Worm (Caenorhabditis elegans) whole organism, L4/young adult: ENCODE measurements around the gene Y59H11AR.3.

Source experiments
- W03F9.2 ChIP-seq: fragments of 150-350 bp; optimal IDR thresholded peaks from 2 replicates; lab custom pipeline; 2014; ENCODE audit warnings: missing biosample characterization, missing genetic modification characterization
- dao-5 ChIP-seq: sonication (generic microtip); optimal IDR thresholded peaks from 2 replicates; lab custom pipeline; 2016; ENCODE audit warnings: missing genotype, missing genetic modification characterization, moderate library complexity, missing compliant biosample characterization
- him-1 ChIP-seq: sonication (generic microtip); optimal IDR thresholded peaks from 2 replicates; lab custom pipeline; 2016; ENCODE audit warnings: missing genotype, missing genetic modification reagents, missing genetic modification characterization, missing compliant biosample characterization

Gene Y59H11AR.3

DNA sequence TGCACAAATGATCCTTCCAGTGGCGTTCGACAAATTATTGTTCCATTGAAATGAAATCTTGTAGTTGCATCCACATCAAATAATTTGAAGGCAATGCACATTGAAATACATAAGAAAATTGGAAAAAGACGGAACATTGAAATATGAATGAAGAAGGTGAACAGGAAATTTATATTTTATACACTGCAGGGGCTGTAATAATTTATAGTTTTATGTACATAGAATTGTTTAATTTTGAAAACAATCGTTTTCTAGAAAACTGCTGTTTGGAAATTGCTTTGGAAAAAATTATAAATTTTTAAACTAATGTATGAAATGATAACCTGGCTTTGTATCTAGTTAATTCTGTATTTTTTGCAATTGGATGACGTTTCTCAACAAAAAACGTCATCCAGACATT, at the start of gene Y59H11AR.3:
Y59H11AR.3 (minus strand) TSS at position 101 of the 400 bp plus-strand sequence.
- TF ChIP-seq W03F9.2 (tag; lab: Kevin White, UChicago) (no peak), dao-5 (no peak), him-1 (tag; lab: Kevin White, UChicago) (no peak)

DNA sequence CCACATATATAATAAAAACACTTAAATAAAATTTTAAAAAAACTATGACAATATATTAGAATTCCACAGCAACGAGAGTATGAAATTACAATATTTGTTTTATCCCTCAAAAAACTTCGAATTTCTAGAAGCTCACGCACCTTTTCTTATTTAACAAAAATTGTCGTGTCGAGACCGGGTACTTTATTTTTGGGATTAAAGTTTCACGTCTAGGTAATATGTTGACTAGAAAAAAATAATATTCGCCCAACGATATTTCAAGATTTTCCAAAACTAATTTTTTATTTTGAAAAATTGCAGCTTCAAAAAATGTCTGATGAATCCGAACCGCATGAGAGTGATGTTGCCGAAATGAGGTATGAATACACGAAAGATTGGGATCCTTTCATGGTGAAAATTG, 49.2 kb upstream of the Y59H11AR.3 start, which contains the start of gene C49C8.3:
C49C8.3 (plus strand) TSS at position 301 of the 400 bp plus-strand sequence.
- TF ChIP-seq dao-5 (no peak), him-1 (tag; lab: Kevin White, UChicago) (no peak), W03F9.2 (tag; lab: Kevin White, UChicago) (no peak)

DNA sequence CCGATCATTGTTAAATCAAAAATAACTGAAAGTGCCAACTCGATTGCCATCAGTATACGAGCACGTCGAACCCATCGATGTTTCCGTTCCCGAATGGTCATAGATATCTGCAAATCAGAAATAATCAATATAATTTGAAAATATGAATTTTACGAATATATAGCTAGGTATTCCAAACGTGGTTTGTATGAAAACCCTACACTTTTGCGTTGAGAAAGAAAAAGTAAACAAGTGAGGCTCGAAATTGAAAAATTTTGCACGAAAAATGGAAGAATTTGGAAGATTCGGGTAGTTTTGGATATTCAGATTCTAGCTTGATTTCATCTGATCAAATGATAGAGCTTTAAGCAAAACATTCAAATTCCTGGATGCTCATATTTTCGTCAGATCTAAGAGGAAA, 43.5 kb upstream of the Y59H11AR.3 start, which contains the start of gene F42A9.9:
F42A9.9 (minus strand) TSS at position 101 of the 400 bp plus-strand sequence.
- TF ChIP-seq him-1 (tag; lab: Kevin White, UChicago) (no peak), W03F9.2 (tag; lab: Kevin White, UChicago) (no peak), dao-5 (no peak)

DNA sequence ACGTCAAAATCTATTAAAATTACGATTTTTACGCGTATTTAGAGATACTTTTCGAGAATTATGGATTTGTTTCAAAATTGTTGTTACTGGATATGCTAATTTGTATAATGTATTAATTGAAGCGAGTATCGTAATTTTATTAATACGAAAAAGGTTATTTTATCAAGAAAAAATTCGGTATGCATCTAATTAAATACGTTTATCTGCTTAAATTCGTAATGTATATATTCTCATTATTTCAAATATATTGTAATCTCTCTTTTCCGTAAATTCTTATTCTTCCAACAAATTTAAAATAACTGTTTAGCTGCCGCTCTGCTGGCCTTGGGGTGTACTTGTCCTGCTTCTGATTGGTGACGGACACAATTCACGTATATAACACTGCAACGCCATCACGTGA, 35.8 kb upstream of the Y59H11AR.3 start, which contains the start of gene dgk-4:
dgk-4 (plus strand) TSS at position 301 of the 400 bp plus-strand sequence.
- no peak for TF ChIP-seq dao-5
- TF ChIP-seq W03F9.2 (tag; lab: Kevin White, UChicago), result no peak
- no peak for TF ChIP-seq him-1 (tag; lab: Kevin White, UChicago)

DNA sequence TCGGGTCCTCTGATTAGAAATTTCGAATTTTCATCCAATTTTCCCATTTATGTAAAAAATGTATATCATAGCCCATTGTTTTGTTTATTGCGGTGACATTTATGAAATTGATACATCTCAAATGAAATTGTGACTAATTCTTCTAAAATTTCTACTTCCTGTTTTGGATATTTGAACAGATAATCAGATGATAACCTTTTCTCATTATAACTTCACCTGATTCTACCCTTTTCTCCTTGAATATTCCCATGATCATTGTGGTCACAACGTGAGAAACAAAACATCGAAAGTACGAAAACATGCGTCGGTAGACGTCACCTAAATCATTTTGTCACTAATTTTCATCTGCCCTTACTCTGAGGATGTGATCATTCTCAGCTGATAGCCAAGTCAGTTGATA, 35.0 kb upstream of the Y59H11AR.3 start:
- TF ChIP-seq W03F9.2 (tag; lab: Kevin White, UChicago), result no peak
- TF ChIP-seq him-1 (tag; lab: Kevin White, UChicago), result no peak
- TF ChIP-seq dao-5, result no peak

DNA sequence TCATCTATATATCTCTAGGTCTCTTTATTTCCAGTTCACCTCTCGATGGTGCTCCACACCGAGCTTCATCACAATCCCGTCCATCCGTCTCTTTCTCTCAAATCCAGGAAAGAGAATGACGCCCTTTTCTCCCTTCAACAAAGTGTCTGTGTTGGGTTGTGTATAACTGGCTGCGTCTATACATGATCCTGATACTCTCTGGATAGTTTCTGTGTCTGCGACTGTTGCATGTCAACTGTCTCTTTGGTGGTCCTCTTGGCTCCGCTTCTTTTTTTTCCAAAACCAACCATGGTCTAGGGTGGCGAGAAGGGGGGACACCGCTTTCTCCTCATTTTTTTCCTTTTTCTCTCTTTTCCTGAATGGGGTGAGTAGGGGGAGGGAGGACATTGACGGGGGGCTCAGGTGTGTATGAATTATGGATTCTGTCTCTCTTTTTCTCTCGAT, 34.4 kb upstream of the Y59H11AR.3 start:
- peak; percentile 67 for TF ChIP-seq him-1 (tag; lab: Kevin White, UChicago)
- TF ChIP-seq dao-5, result no peak

DNA sequence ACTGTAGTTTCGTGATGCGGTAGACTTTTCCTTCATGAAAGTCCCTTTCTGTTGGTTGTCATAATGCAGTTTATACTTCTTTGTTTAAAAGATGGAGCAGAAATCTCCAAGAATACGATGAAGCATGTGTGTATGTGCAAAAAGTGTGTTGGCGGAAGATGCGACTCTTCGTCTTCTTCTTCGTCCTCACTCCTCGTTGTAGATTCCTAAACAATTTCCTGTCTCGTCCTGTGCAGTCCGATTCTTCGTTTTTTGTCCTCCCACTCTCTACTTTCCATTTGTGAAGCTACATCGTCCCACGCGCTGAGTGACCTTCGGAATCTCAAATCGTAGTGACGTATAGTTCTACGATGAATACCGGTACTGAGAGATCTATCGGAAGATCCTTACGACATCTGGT, 33.0 kb upstream of the Y59H11AR.3 start:
- no peak for TF ChIP-seq W03F9.2 (tag; lab: Kevin White, UChicago)
- TF ChIP-seq him-1 (tag; lab: Kevin White, UChicago), result no peak
- no peak for TF ChIP-seq dao-5

DNA sequence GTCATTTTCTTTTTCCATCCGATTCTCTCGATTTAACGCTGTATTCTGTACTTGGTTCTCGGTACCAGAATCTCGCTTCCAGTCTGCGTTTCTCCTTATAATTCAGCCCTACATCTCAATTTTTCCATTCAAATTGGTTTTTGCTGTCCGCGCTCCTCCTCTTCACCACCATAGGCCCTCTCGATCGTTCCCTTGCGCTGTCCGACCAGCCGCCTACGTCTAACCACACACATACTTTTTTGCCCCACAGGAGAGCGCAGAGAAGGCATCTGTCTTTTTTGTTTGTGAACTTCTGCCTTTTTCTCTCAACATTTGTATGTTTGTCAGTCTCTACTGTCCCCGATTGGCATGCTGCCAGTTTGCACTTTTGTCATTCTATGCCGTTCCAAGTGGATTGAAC, 32.1 kb upstream of the Y59H11AR.3 start, which contains the start of gene F42A9.11:
F42A9.11 (plus strand) TSS at position 310 of the 400 bp plus-strand sequence.
- no peak for TF ChIP-seq him-1 (tag; lab: Kevin White, UChicago)
- TF ChIP-seq W03F9.2 (tag; lab: Kevin White, UChicago), result no peak
- TF ChIP-seq dao-5, result no peak

DNA sequence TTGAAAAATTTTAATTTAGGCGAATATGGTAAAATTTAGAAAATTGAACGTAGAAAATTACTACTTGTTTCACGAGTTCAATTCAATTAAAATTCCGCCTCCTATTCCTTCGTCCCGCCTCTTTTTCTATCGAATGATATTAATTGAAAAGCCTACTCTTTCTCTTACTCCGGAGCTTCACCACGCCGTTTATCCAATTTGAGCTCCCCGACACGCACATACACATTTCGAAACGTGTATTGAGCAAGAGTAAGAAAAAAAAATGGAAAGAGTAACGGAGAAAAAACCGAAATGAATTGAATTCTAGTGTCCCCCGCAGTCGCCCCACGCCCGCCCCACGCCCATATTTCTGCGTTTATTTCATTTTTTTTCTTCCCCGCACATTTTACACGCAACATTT, 31.1 kb upstream of the Y59H11AR.3 start:
- no peak for TF ChIP-seq him-1 (tag; lab: Kevin White, UChicago)
- no peak for TF ChIP-seq dao-5
- no peak for TF ChIP-seq W03F9.2 (tag; lab: Kevin White, UChicago)

DNA sequence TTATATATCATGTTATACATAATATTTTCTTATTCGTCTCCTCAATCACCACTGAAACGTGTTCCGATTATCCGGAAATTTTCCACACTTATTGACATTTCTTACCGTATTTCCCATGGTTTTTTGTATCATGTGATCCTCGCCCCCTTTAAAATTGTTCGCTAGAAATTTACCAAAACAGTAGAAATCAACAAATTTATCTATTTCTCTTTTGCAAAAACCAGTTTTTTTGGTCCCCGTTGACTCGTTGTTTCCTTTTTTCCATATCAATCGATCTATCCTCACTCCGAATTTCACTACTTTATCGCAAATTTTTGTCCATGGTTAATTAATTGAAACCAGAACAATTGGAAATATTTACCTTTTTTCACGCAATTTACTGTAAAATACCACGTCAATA, 30.5 kb upstream of the Y59H11AR.3 start:
- no peak for TF ChIP-seq him-1 (tag; lab: Kevin White, UChicago)
- no peak for TF ChIP-seq dao-5
- no peak for TF ChIP-seq W03F9.2 (tag; lab: Kevin White, UChicago)

DNA sequence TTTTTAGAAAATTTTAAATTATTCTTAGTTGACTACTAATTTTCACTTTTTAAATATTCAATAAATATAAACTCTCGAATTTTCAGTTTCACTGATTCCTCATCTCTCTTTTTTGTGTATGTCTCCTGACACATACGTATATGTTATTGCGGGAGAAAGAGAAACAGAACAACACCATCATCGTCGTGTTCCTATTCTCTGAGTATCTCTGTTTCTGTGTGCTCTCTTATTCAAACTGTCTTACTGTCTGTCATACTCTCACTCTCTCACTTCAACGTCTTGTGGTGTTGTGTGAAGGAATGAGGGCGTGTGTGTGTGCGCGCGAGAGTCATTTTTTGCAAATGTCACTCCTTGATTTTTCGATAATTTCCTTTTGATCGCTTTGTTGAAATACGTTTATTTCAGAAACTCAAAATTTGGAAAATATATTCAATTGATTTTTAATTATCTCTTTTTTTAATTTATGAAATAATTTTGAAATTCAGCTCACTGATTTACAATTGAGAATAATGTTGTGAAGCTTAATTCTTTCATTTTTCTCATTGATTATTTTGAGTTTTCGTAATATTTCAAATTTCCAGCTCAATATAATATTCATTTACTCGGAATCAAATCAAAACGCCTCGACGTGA, 25.0 kb upstream of the Y59H11AR.3 start, which contains the start of gene lin-49:
lin-49 (plus strand) TSS at position 582 of the 632 bp plus-strand sequence.
- no peak for TF ChIP-seq dao-5
- TF ChIP-seq W03F9.2 (tag; lab: Kevin White, UChicago), result peak; percentile 61
- TF ChIP-seq him-1 (tag; lab: Kevin White, UChicago), result no peak

DNA sequence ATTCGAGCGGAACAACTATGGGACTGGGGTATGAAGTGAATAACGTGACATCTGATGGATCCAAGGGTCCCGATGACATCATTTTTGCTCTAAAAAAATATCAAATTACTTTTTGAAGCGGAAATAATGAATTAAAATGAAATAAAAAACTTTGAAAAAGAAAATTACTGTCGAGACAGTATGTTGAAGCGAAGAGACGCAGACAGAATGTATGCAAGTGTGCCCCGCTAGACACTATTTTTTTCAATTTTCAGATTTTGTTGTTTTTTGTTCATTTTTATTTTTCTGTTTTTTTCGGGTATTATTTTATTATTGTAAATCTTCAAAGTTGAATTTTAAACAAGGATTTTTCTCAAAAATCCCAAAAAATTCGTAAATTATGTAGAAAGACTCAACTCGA, 23.5 kb upstream of the Y59H11AR.3 start, which contains the start of gene F42A9.8:
F42A9.8 (minus strand) TSS at position 88 of the 400 bp plus-strand sequence.
- TF ChIP-seq W03F9.2 (tag; lab: Kevin White, UChicago) (peak; percentile 20), dao-5 (no peak)

DNA sequence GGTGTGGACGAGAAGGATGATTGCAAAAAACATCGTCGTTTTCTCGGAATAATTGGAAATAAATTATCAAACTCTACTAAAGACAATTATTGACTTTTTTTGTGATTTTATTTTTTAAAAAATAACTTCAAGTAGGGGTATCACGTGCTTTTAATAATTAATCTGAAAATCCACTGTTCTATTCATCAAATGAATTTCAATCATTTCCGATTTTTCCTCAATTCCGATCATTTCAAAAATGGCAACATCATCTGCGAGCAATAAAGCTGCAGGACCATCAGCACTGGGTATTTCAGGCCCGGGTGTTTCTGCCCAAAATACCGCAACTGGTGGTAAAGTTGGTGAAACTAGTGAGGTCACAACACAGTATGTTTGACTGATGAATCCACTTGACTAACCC, 21.8 kb upstream of the Y59H11AR.3 start, which contains the start of the genes F42A9.7 and F42A9.3:
F42A9.7 (minus strand) TSS at position 101 of the 400 bp plus-strand sequence.
F42A9.3 (plus strand) TSS at position 214 of the 400 bp plus-strand sequence.
- TF ChIP-seq W03F9.2 (tag; lab: Kevin White, UChicago), result no peak
- no peak for TF ChIP-seq dao-5

DNA sequence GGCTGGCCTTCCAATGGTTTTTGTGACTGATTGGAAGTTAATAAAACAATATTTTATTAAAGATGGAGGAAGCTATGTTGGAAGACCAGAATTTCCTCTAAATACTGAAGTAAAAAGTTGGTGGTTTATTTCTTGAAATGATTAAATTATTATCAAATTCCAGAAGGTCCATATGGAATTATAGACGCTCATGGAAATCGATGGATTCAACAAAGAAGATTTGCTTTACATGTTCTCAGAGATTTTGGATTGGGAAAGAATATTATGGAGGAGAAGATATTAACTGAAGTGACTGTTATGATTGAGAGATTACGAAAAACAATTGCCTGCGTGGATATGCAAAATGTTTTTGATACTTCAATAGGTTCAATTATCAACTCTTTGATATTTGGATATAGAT, 20.1 kb upstream of the Y59H11AR.3 start:
- TF ChIP-seq him-1 (tag; lab: Kevin White, UChicago), result no peak
- no peak for TF ChIP-seq W03F9.2 (tag; lab: Kevin White, UChicago)
- no peak for TF ChIP-seq dao-5
